Worm (Caenorhabditis elegans): Measurements from ENCODE around the gene F33G12.7.

DNA sequence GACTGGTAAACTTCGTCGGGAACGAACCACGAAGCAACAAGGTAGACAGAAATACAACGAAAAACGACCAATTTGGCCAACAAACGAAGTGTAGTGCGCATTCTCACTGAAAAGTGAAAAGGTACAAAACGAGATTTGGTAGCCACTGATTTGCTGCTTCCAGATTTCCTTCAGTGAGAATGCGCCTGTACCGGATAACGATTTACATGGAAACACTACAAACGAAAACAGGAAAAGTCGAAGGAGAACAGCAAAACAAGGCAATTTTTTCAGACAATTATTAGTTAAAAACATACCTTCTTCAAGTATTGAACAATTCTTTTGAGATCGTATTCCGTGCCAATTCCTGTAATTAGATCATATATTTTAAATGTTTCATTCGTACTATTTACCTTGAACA is 47.5 kb downstream of the F33G12.7 start, which contains the start of gene pigb-1:
- TF ChIP-seq ama-1 (optimal IDR thresholded peaks at IDR 0.05) (no peak), hnd-1 (tag; optimal IDR thresholded peaks at IDR 0.05) (no peak), tbx-11 (GFP tag; IDR thresholded peaks at IDR 0.05) (no peak), flt-1 (GFP tag; IDR thresholded peaks at IDR 0.05) (no peak), ceh-36 (tag; optimal IDR thresholded peaks at IDR 0.05) (no peak), pes-1 (GFP tag; IDR thresholded peaks at IDR 0.05) (no peak)

Data from whole organism, early embryonic.